Worm (Caenorhabditis elegans): ENCODE data around the gene ttr-57.

DNA sequence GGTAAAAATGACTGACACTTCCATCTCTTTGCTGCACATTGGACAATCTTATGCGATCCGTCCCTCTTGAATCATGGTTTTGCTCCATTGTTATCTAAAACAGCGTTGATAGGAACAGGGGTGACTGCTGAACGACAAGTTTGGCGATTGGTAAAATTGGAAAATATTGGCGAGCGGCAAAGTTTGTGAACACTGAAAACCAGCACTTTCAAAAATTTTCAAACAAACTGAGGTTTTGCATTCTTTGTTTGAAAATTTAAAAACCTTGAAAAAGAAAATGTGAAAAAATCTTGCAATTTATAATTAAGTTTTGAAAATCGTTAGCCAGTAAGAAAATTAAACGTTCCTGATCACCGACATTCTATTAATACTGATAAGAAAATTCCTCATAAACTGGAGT is 38.5 kb upstream of the ttr-57 start, which contains the start of gene F26F2.3:
- TF ChIP-seq alr-1 (tag; optimal IDR thresholded peaks at IDR 0.05) (no peak), ceh-16 (tag; optimal IDR thresholded peaks at IDR 0.05) (no peak), F13H6.1 (tag; optimal IDR thresholded peaks at IDR 0.05) (no peak), ceh-82 (tag; optimal IDR thresholded peaks at IDR 0.05) (no peak), nhr-77 (tag; optimal IDR thresholded peaks at IDR 0.05) (no peak), nhr-23 (tag; optimal IDR thresholded peaks at IDR 0.05) (no peak), ama-1 (optimal IDR thresholded peaks at IDR 0.05) (no peak), elt-3 (tag; optimal IDR thresholded peaks at IDR 0.05) (no peak), ztf-4 (tag; optimal IDR thresholded peaks at IDR 0.05) (no peak)
